Fruit fly (Drosophila melanogaster) whole organism, embryonic: ENCODE data around the gene CG4393.

ENCODE experiments used
- Abd-B ChIP-seq: fragments of 200-800 bp; sonication (Bioruptor generic); optimal IDR thresholded peaks from 2 replicates; lab custom pipeline; 2018; ENCODE audit warnings: missing biosample characterization, mild to moderate bottlenecking, missing genetic modification characterization, moderate library complexity
- Atf-2 ChIP-seq: fragments of 200-800 bp; sonication (Bioruptor generic); optimal IDR thresholded peaks from 2 replicates; lab custom pipeline; 2016; ENCODE audit warnings: missing biosample characterization, missing genetic modification characterization
- C15 ChIP-seq: fragments of 200-800 bp; sonication (Bioruptor generic); IDR thresholded peaks from 3 replicates; pipeline ENCODE4 v1.3.6; 2022; ENCODE audit warnings: missing biosample characterization, missing genetic modification characterization
- CG10147 ChIP-seq: fragments of 200-800 bp; sonication (Bioruptor generic); optimal IDR thresholded peaks from 2 replicates; lab custom pipeline; 2019; ENCODE audit warnings: missing biosample characterization, mild to moderate bottlenecking, missing genetic modification characterization, moderate library complexity
- CG11085 ChIP-seq: fragments of 200-800 bp; sonication (Bioruptor generic); IDR thresholded peaks from 2 replicates; pipeline ENCODE4 v1.3.6; 2022; ENCODE audit warnings: missing biosample characterization, missing genetic modification characterization
- CG11093 ChIP-seq: fragments of 200-800 bp; sonication (Bioruptor generic); IDR thresholded peaks from 3 replicates; pipeline ENCODE4 v1.3.6; 2022; ENCODE audit warnings: missing biosample characterization, missing genetic modification characterization
- CG12071 ChIP-seq: fragments of 200-800 bp; sonication (Bioruptor generic); optimal IDR thresholded peaks from 3 replicates; lab custom pipeline; 2018; ENCODE audit warnings: missing biosample characterization, mild to moderate bottlenecking, missing genetic modification characterization
- CG12744 ChIP-seq: fragments of 200-800 bp; sonication (Bioruptor generic); optimal IDR thresholded peaks from 2 replicates; lab custom pipeline; 2016; ENCODE audit warnings: missing biosample characterization, missing genetic modification characterization
- CG12942 ChIP-seq: fragments of 200-800 bp; sonication (Bioruptor generic); optimal IDR thresholded peaks from 3 replicates; lab custom pipeline; 2016; ENCODE audit warnings: missing biosample characterization, missing genetic modification characterization
- CG13123 ChIP-seq: fragments of 200-800 bp; sonication (Bioruptor generic); optimal IDR thresholded peaks from 2 replicates; lab custom pipeline; 2016; ENCODE audit warnings: missing biosample characterization, missing genetic modification characterization
- CG14860 ChIP-seq: fragments of 200-800 bp; sonication (Bioruptor generic); IDR thresholded peaks from 3 replicates; pipeline ENCODE4 v1.3.6; 2022; ENCODE audit warnings: missing biosample characterization, missing genetic modification characterization; ENCODE audit not compliant: partially characterized antibody
- CG15514 ChIP-seq: fragments of 200-800 bp; sonication (Bioruptor generic); optimal IDR thresholded peaks from 3 replicates; lab custom pipeline; 2017; ENCODE audit warnings: missing biosample characterization, missing genetic modification characterization, mild to moderate bottlenecking, moderate library complexity, missing genetic modification reagents
- CG1603 ChIP-seq: fragments of 200-800 bp; sonication (Bioruptor generic); optimal IDR thresholded peaks from 2 replicates; lab custom pipeline; 2019; ENCODE audit warnings: missing biosample characterization, mild to moderate bottlenecking, missing genetic modification characterization, moderate library complexity
- CG16779 ChIP-seq: fragments of 200-800 bp; sonication (Bioruptor generic); IDR thresholded peaks from 2 replicates; pipeline ENCODE4 v1.3.6; 2022; ENCODE audit warnings: missing biosample characterization, missing genetic modification characterization
- CG16813 ChIP-seq: fragments of 200-800 bp; sonication (Bioruptor generic); IDR thresholded peaks from 3 replicates; pipeline ENCODE4 v1.3.6; 2022; ENCODE audit warnings: missing biosample characterization, missing genetic modification characterization; ENCODE audit not compliant: partially characterized antibody
- CG2678 ChIP-seq: fragments of 200-800 bp; sonication (Bioruptor generic); optimal IDR thresholded peaks from 3 replicates; lab custom pipeline; 2019; ENCODE audit warnings: missing biosample characterization, mild to moderate bottlenecking, missing genetic modification characterization, moderate library complexity
- CG2875 ChIP-seq: fragments of 200-800 bp; sonication (Bioruptor generic); optimal IDR thresholded peaks from 2 replicates; lab custom pipeline; 2017; ENCODE audit warnings: missing biosample characterization, mild to moderate bottlenecking, missing genetic modification characterization, missing genetic modification reagents
- CG32767 ChIP-seq: fragments of 200-800 bp; sonication (Bioruptor generic); IDR thresholded peaks from 2 replicates; pipeline ENCODE4 v1.3.6; 2022; ENCODE audit warnings: missing biosample characterization, missing genetic modification characterization
- CG33557 ChIP-seq: fragments of 200-800 bp; sonication (Bioruptor generic); optimal IDR thresholded peaks from 2 replicates; lab custom pipeline; 2019; ENCODE audit warnings: missing biosample characterization, mild to moderate bottlenecking, missing genetic modification characterization, moderate library complexity
- CG3407 ChIP-seq: fragments of 200-800 bp; sonication (Bioruptor generic); optimal IDR thresholded peaks from 2 replicates; lab custom pipeline; 2018; ENCODE audit warnings: missing biosample characterization, mild to moderate bottlenecking, missing genetic modification characterization
- CG3995 ChIP-seq: fragments of 200-800 bp; sonication (Bioruptor generic); optimal IDR thresholded peaks from 3 replicates; lab custom pipeline; 2016; ENCODE audit warnings: missing biosample characterization, missing genetic modification characterization
- CG6683 ChIP-seq: fragments of 200-800 bp; sonication (Bioruptor generic); optimal IDR thresholded peaks from 2 replicates; lab custom pipeline; 2017; ENCODE audit warnings: missing biosample characterization, mild to moderate bottlenecking, missing genetic modification characterization, missing genetic modification reagents
- CG6765 ChIP-seq: fragments of 200-800 bp; sonication (Bioruptor generic); optimal IDR thresholded peaks from 3 replicates; lab custom pipeline; 2017; ENCODE audit warnings: missing biosample characterization, mild to moderate bottlenecking, missing genetic modification characterization
- CG8478 ChIP-seq: fragments of >200 bp; optimal IDR thresholded peaks from 2 replicates; lab custom pipeline; 2018
- CG9727 ChIP-seq: fragments of 200-800 bp; sonication (Bioruptor generic); optimal IDR thresholded peaks from 3 replicates; lab custom pipeline; 2017; ENCODE audit warnings: missing biosample characterization, mild to moderate bottlenecking, missing genetic modification characterization
- Camta ChIP-seq: fragments of 200-800 bp; sonication (Bioruptor generic); optimal IDR thresholded peaks from 2 replicates; lab custom pipeline; 2016; ENCODE audit warnings: missing biosample characterization, missing genetic modification characterization
- H2.0 ChIP-seq: fragments of 200-800 bp; sonication (Bioruptor generic); IDR thresholded peaks from 2 replicates; pipeline ENCODE4 v1.3.6; 2022; ENCODE audit warnings: missing biosample characterization, missing genetic modification characterization
- Hr39 ChIP-seq: fragments of >200 bp; optimal IDR thresholded peaks from 2 replicates; lab custom pipeline; 2017
- Lhr ChIP-seq: fragments of 200-800 bp; sonication (Bioruptor generic); optimal IDR thresholded peaks from 3 replicates; lab custom pipeline; 2017; ENCODE audit warnings: mild to moderate bottlenecking, missing biosample characterization, missing genetic modification reagents, missing genetic modification characterization
- Mes4 ChIP-seq: fragments of 200-800 bp; sonication (Bioruptor generic); optimal IDR thresholded peaks from 2 replicates; lab custom pipeline; 2016; ENCODE audit warnings: missing biosample characterization, missing genetic modification characterization
- NC2α ChIP-seq: fragments of 200-800 bp; sonication (Bioruptor generic); optimal IDR thresholded peaks from 2 replicates; lab custom pipeline; 2016; ENCODE audit warnings: missing biosample characterization, missing genetic modification characterization
- Nf-YB ChIP-seq: fragments of 200-800 bp; sonication (Bioruptor generic); optimal IDR thresholded peaks from 3 replicates; lab custom pipeline; 2019; ENCODE audit warnings: missing biosample characterization, mild to moderate bottlenecking, missing genetic modification characterization, moderate library complexity
- Poxn ChIP-seq: fragments of 200-800 bp; sonication (Bioruptor generic); IDR thresholded peaks from 2 replicates; pipeline ENCODE4 v1.3.6; 2022; ENCODE audit warnings: missing biosample characterization, missing genetic modification characterization
- Six4 ChIP-seq: fragments of 200-800 bp; sonication (Bioruptor generic); optimal IDR thresholded peaks from 2 replicates; lab custom pipeline; 2016; ENCODE audit warnings: missing biosample characterization, missing genetic modification characterization
- Usf ChIP-seq: fragments of 200-800 bp; sonication (Bioruptor generic); optimal IDR thresholded peaks from 2 replicates; lab custom pipeline; 2017; ENCODE audit warnings: missing genotype, missing biosample characterization, missing genetic modification characterization
- Xbp1 ChIP-seq: fragments of 200-800 bp; sonication (Bioruptor generic); optimal IDR thresholded peaks from 3 replicates; lab custom pipeline; 2016; ENCODE audit warnings: missing biosample characterization, mild to moderate bottlenecking, missing genetic modification characterization
- al ChIP-seq: fragments of 200-800 bp; sonication (Bioruptor generic); IDR thresholded peaks from 2 replicates; pipeline ENCODE4 v1.3.6; 2022; ENCODE audit warnings: missing biosample characterization, missing genetic modification characterization
- amos ChIP-seq: fragments of 200-800 bp; sonication (Bioruptor generic); IDR thresholded peaks from 2 replicates; pipeline ENCODE4 v1.3.6; 2022; ENCODE audit warnings: missing biosample characterization, missing genetic modification characterization; ENCODE audit not compliant: partially characterized antibody
- bbx ChIP-seq: fragments of 200-800 bp; sonication (Bioruptor generic); IDR thresholded peaks from 2 replicates; pipeline ENCODE4 v1.3.6; 2022; ENCODE audit warnings: missing biosample characterization, missing genetic modification characterization; ENCODE audit not compliant: partially characterized antibody
- cas ChIP-seq: fragments of 200-800 bp; sonication (Bioruptor generic); IDR thresholded peaks from 2 replicates; pipeline ENCODE4 v1.3.6; 2022; ENCODE audit warnings: missing biosample characterization, missing genetic modification characterization
- ci ChIP-seq: fragments of 200-800 bp; sonication (Bioruptor generic); IDR thresholded peaks from 3 replicates; pipeline ENCODE4 v1.3.6; 2022; ENCODE audit warnings: missing biosample characterization, missing genetic modification characterization
- corto ChIP-seq: fragments of 200-800 bp; sonication (Bioruptor generic); optimal IDR thresholded peaks from 2 replicates; lab custom pipeline; 2016; ENCODE audit warnings: missing biosample characterization, mild to moderate bottlenecking, missing genetic modification characterization, moderate library complexity
- croc ChIP-seq: fragments of 200-800 bp; sonication (Bioruptor generic); conservative IDR thresholded peaks from 3 replicates; pipeline ENCODE4 v1.3.6; 2022; ENCODE audit warnings: missing biosample characterization, missing genetic modification characterization
- dati ChIP-seq: fragments of 200-800 bp; sonication (Bioruptor generic); IDR thresholded peaks from 2 replicates; pipeline ENCODE4 v1.3.6; 2022; ENCODE audit warnings: missing biosample characterization, missing genetic modification characterization
- fd3F ChIP-seq: fragments of 200-800 bp; sonication (Bioruptor generic); optimal IDR thresholded peaks from 2 replicates; lab custom pipeline; 2018; ENCODE audit warnings: missing biosample characterization, mild to moderate bottlenecking, missing genetic modification characterization, moderate library complexity
- fru ChIP-seq: fragments of >200 bp; optimal IDR thresholded peaks from 2 replicates; lab custom pipeline; 2017
- pho ChIP-seq: fragments of 200-800 bp; sonication (Bioruptor generic); optimal IDR thresholded peaks from 2 replicates; lab custom pipeline; 2016; ENCODE audit warnings: missing biosample characterization, missing genetic modification characterization
- run ChIP-seq: fragments of 200-800 bp; sonication (Bioruptor generic); optimal IDR thresholded peaks from 3 replicates; lab custom pipeline; 2018; ENCODE audit warnings: missing biosample characterization, mild to moderate bottlenecking, missing genetic modification characterization
- schlank ChIP-seq: fragments of 200-800 bp; sonication (Bioruptor generic); optimal IDR thresholded peaks from 2 replicates; lab custom pipeline; 2018; ENCODE audit warnings: missing biosample characterization, mild to moderate bottlenecking, missing genetic modification characterization
- sug ChIP-seq: fragments of 200-800 bp; optimal IDR thresholded peaks from 2 replicates; lab custom pipeline; 2019; ENCODE audit warnings: missing biosample characterization, mild to moderate bottlenecking, missing genetic modification characterization, moderate library complexity
- tin ChIP-seq: fragments of 200-800 bp; sonication (Bioruptor generic); optimal IDR thresholded peaks from 3 replicates; lab custom pipeline; 2016; ENCODE audit warnings: missing biosample characterization, missing genetic modification characterization
- tx ChIP-seq: fragments of 200-800 bp; sonication (Bioruptor generic); optimal IDR thresholded peaks from 2 replicates; lab custom pipeline; 2016; ENCODE audit warnings: missing biosample characterization, missing genetic modification characterization

CG4393 gene

dm6 chr3R:23331280-23331679, 53.3 kb downstream of the CG4393 start (continued):
- TF ChIP-seq CG13123 (peak; percentile 17), CG14860 (GFP tag; lab: Robert Waterston, UW) (no peak), schlank (tag; lab: Kevin White, UChicago) (no peak), corto (no peak), croc (GFP tag; lab: Robert Waterston, UW) (no peak), CG12744 (no peak), C15 (GFP tag; lab: Robert Waterston, UW) (0 out of 3 replicates have a peak, but pooled peaks have one; percentile 51), sug (peak; percentile 13), CG16779 (GFP tag; lab: Robert Waterston, UW) (no peak), Camta (GFP tag; lab: Kevin White, UChicago) (no peak), CG33557 (peak; percentile 65), CG3407 (GFP tag; lab: Kevin White, UChicago) (no peak), pho (GFP tag; lab: Kevin White, UChicago) (no peak), tin (GFP tag; lab: Kevin White, UChicago) (peak; percentile 60), NC2α (GFP tag; lab: Kevin White, UChicago) (no peak), Lhr (GFP tag; lab: Kevin White, UChicago) (peak; percentile 57), Six4 (peak; percentile 21), CG9727 (peak; percentile 43), Atf-2 (GFP tag; lab: Kevin White, UChicago) (no peak), dati (GFP tag; lab: Robert Waterston, UW) (no peak), Nf-YB (GFP tag; lab: Kevin White, UChicago) (peak; percentile 38), CG12942 (peak; percentile 20), run (tag; lab: Kevin White, UChicago) (no peak), CG12071 (peak; percentile 54), Hr39 (lab: Kevin White, UChicago) (no peak), CG2875 (GFP tag; lab: Kevin White, UChicago) (peak; percentile 28), fd3F (peak; percentile 14), bbx (no peak), CG11085 (GFP tag; lab: Robert Waterston, UW) (no peak), CG3995 (GFP tag; lab: Kevin White, UChicago) (no peak), tx (GFP tag; lab: Kevin White, UChicago) (no peak), CG11093 (GFP tag; lab: Robert Waterston, UW) (no peak), CG10147 (peak; percentile 12), CG6765 (GFP tag; lab: Kevin White, UChicago) (peak; percentile 52), Mes4 (peak; percentile 15), Abd-B (no peak), CG16813 (peak; percentile 9; the same call in 1 of the 3 replicates), ci (peak; percentile 75; the same call in 2 of the 3 replicates), CG6683 (GFP tag; lab: Kevin White, UChicago) (peak; percentile 7), Xbp1 (GFP tag; lab: Kevin White, UChicago) (peak; percentile 68), CG32767 (GFP tag; lab: Robert Waterston, UW) (no peak), amos (GFP tag; lab: Robert Waterston, UW) (peak; percentile 52; the same call in 1 of the 2 replicates), CG2678 (tag; lab: Kevin White, UChicago) (peak; percentile 1), cas (no peak), fru (lab: Kevin White, UChicago) (no peak), H2.0 (GFP tag; lab: Robert Waterston, UW) (no peak), CG8478 (lab: Kevin White, UChicago) (no peak), Poxn (GFP tag; lab: Robert Waterston, UW) (no peak), CG1603 (tag; lab: Kevin White, UChicago) (peak; percentile 38), al (GFP tag; lab: Robert Waterston, UW) (no peak), CG15514 (peak; percentile 58), Usf (GFP tag; lab: Kevin White, UChicago) (no peak)
